Worm (Caenorhabditis elegans) whole organism, L4/young adult: ENCODE measurements around the gene gop-1.

Source experiments
- W03F9.2 ChIP-seq: fragments of 150-350 bp; optimal IDR thresholded peaks from 2 replicates; lab custom pipeline; 2014; ENCODE audit warnings: missing biosample characterization, missing genetic modification characterization
- dao-5 ChIP-seq: sonication (generic microtip); optimal IDR thresholded peaks from 2 replicates; lab custom pipeline; 2016; ENCODE audit warnings: missing genotype, missing genetic modification characterization, moderate library complexity, missing compliant biosample characterization
- him-1 ChIP-seq: sonication (generic microtip); optimal IDR thresholded peaks from 2 replicates; lab custom pipeline; 2016; ENCODE audit warnings: missing genotype, missing genetic modification reagents, missing genetic modification characterization, missing compliant biosample characterization

The gop-1 gene

DNA sequence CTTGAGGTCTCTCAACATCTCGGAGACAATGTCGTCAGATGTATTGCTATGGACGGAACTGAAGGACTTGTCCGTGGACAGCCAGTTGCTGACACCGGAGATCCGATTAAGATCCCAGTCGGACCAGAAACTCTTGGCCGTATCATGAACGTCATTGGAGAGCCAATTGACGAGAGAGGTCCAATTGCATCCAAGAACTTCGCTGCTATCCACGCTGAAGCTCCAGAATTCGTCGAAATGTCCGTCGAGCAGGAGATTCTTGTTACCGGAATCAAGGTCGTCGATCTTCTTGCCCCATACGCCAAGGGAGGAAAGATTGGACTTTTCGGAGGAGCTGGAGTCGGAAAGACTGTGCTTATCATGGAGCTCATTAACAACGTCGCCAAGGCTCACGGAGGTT is 25.4 kb upstream of the gop-1 start:
- no peak for TF ChIP-seq him-1 (tag; lab: Kevin White, UChicago)
- no peak for TF ChIP-seq dao-5 (tag; lab: Kevin White, UChicago)
- TF ChIP-seq W03F9.2: no peak

DNA sequence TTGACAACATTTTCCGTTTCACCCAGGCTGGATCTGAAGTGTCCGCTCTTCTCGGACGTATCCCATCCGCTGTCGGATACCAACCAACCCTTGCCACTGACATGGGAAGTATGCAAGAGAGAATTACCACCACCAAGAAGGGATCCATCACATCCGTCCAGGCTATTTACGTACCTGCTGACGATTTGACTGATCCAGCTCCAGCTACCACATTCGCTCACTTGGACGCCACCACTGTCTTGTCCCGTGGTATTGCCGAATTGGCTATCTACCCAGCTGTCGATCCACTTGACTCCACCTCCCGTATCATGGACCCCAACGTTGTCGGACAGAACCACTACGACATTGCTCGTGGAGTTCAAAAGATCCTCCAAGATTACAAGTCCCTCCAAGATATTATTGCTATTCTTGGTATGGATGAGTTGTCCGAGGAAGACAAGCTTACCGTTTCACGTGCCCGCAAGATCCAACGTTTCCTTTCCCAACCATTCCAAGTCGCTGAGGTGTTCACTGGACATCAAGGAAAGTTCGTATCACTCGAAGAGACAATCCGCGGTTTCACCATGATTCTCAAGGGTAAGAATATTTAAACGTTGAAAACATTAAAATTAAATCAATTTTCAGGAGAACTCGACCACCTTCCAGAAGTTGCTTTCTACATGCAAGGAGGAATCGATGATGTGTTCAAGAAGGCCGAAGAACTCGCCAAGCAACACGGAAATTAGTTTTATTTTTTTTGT is 24.6 kb upstream of the gop-1 start:
- TF ChIP-seq W03F9.2 (no peak), him-1 (tag; lab: Kevin White, UChicago) (no peak), dao-5 (tag; lab: Kevin White, UChicago) (no peak)

DNA sequence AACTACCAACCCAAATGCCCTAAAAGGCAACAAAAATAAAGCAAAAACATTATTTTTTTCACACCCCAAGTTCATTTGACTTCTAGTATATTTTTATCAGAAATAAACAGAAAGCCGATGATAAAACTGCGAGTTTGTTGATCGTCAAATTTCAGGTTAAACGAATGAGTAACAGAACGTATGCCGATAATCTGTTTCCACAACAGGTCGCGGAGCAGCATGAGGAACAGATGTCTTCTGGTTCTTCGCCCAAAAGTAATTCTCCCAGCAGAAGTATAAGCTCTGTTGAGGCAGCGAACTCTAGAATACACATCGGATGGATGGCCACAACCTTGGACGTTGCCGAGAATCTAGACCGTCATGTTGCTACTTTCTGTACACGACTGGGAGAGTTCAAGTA is 23.8 kb upstream of the gop-1 start, which contains the start of gene prmt-5:
TSS of gene prmt-5 (plus strand) at position 141 of the 400 bp plus-strand sequence.
- TF ChIP-seq W03F9.2 (no peak), dao-5 (tag; lab: Kevin White, UChicago) (no peak), him-1 (tag; lab: Kevin White, UChicago) (no peak)

DNA sequence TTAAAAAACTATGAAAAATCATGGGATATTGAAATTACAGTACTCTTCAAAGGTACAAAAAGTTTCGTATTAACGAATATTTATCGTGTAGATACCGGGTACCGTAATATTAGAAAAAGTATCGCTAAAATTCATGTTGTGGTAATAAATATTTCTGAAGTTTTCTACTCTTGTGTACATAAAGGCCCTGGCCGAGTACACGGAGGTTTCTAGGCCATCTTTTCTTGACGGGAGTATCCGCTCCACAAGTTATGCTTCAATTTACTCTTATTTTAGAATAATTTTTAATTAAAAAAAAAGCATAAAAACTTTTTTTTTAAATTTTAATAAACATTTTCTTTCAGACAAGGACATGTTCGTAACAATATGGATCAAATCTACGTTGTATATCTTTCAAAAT is 21.1 kb upstream of the gop-1 start:
- TF ChIP-seq W03F9.2: no peak
- TF ChIP-seq dao-5 (tag; lab: Kevin White, UChicago): no peak
- TF ChIP-seq him-1 (tag; lab: Kevin White, UChicago): no peak

DNA sequence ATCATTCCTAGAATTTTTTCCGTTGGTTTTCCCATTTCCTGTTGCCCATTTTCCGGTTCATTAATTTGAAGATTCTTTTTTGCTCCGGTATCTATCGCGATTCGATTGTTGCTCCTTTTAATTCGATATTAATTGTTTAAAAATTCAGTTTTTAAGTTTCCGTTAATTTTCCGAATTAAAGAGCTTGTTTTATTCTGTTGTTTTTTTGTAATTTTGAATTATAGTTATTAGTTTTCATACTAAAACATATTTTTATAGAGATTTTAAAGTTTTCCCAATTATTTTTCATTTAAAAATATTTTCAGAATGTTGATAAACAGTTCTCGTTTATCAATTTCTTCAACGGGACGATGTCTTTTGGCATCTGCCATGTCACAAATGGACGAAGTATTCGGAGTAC is 19.9 kb upstream of the gop-1 start, which contains the start of gene mrps-26:
TSS of gene mrps-26 (plus strand) at position 301 of the 400 bp plus-strand sequence.
- TF ChIP-seq W03F9.2: no peak
- TF ChIP-seq him-1 (tag; lab: Kevin White, UChicago): no peak

DNA sequence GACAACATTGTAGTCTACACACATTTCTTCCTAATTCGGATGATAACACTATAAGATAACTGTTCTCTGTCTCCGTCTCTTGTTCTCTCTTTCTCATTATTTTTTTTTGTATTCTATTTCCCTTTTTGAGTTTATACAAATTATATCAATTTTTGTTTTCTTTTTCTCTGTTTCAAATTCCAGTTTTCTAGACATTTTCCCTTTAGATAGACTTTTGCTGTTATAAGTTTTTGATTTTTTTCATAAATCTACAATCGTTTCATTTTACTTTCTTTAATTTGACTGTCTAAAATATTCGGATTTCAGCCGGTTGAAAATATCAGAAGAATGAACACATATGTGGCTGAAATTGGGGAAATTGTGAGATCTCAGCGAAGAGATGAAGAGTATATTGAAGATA is 18.1 kb upstream of the gop-1 start, which contains the start of gene prx-10:
TSS of gene prx-10 (plus strand) at position 301 of the 400 bp plus-strand sequence.
- TF ChIP-seq dao-5 (tag; lab: Kevin White, UChicago): no peak
- no peak for TF ChIP-seq W03F9.2
- no peak for TF ChIP-seq him-1 (tag; lab: Kevin White, UChicago)

DNA sequence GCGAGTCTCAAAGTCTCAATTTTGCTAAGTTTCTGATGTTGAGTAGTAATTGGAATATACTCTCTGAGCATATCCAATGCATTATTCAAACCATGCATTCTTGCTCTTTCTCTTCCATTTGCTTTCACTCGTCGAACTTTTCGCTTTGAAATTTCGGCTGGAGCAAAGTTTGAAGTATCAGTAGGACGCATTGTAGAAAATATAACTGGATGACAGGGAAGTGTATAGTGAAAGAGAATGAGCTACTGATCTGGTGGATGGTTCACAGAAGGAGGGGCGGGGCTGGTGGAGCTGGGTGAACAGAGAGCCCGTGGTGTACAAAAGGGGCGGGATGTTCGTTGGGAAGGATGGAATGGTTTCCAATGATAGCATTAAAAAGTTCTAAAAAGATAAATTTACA is 12.4 kb upstream of the gop-1 start:
- TF ChIP-seq W03F9.2: no peak
- no peak for TF ChIP-seq him-1 (tag; lab: Kevin White, UChicago)
- no peak for TF ChIP-seq dao-5 (tag; lab: Kevin White, UChicago)

DNA sequence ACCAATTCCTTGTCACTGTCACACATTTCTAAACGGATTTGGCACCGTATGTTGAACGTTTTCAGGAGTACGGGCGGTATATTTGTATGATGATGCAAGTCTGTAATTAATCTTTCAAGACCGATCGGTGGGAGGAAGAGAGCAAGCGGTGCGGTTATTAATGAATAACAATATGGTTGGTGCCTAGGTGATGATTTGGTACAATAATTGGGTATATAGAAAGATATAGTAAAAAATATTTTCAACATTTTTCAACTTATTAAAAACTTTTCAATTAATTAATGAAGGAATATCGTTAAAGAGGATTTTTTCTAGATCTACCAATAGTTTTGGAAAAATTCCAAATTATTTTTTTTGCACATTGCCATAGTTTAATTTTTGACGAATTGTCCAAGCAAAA is 9.7 kb upstream of the gop-1 start, which contains the start of gene cnd-1:
TSS of gene cnd-1 (minus strand) at position 101 of the 400 bp plus-strand sequence.
- TF ChIP-seq dao-5 (tag; lab: Kevin White, UChicago) (no peak), W03F9.2 (no peak), him-1 (tag; lab: Kevin White, UChicago) (no peak)

DNA sequence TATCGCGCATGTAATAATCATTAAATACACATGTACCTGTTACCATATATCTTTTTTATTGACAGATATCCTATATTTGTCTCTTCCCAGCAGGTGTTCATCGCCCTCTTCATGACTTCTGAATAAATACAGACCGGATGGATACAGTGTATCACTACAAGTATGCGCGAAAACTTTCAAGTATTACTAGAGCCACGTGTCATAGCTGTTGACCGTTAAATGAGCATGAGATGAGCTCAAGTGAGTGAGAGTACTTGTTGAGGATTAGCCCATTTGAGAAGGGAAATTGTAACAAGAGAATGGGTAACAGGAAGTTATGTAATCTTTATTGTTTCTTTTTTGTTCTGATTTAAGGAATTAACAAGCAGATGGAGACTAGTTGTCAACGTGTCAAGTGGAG is 9.2 kb upstream of the gop-1 start:
- TF ChIP-seq him-1 (tag; lab: Kevin White, UChicago) (no peak), dao-5 (tag; lab: Kevin White, UChicago) (no peak), W03F9.2 (no peak)

DNA sequence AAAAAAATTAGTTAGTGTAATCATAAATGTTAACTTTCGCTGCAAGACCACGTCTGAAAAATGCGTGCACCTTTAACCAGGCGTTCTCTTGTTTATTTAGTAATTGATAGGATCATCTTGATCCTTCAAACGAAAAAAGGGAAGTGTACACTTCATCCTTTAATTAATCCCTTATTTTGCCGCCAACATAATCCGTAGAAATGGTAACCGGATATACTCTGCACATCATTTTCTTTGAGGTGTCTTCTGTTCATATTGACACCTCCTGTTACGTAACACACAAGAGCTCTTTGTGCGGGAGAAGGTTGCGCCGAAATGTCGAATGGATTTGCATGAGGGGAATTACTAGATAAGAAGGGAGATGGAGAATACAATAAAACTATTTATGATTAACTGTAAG is 5.5 kb upstream of the gop-1 start:
- TF ChIP-seq dao-5 (tag; lab: Kevin White, UChicago): no peak
- no peak for TF ChIP-seq him-1 (tag; lab: Kevin White, UChicago)
- no peak for TF ChIP-seq W03F9.2

DNA sequence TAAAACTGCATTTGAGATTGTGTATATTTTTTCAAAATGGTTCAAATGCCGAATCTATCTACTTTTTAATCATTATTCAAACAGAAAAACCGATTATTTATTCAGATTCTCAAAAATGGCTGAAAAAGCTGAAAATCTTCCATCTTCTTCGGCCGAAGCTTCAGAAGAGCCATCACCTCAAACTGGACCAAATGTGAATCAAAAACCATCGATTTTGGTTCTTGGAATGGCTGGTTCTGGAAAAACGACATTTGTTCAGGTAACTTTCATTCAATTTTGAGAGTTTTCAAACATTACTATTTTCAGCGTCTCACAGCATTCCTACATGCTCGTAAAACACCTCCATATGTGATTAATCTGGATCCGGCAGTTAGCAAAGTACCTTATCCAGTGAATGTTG is 4.7 kb downstream of the gop-1 start, which contains the start of gene gop-2:
TSS of gene gop-2 (plus strand) at position 106 of the 400 bp plus-strand sequence.
- TF ChIP-seq him-1 (tag; lab: Kevin White, UChicago): no peak
- no peak for TF ChIP-seq dao-5 (tag; lab: Kevin White, UChicago)
- no peak for TF ChIP-seq W03F9.2

DNA sequence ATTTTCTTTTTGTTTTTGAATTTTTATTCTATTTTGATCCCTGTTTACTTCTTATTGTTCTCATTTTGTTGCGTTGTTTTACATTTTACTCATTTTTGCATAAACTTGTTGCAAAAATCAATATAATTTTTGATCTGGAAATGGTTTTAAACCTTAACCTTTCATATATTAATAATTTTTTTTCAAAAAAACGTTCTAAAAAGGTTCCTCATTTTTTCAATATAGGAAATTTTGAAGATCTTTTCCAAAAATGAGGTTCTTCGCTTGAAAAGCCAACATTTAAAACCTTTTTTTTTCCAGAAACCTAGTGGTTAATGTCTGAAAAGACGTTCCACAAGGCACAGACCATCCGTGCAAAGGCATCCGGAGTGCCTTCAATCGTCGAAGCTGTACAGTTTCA is 6.2 kb downstream of the gop-1 start, which contains the start of gene gop-3:
TSS of gene gop-3 (plus strand) at position 301 of the 400 bp plus-strand sequence.
- no peak for TF ChIP-seq dao-5 (tag; lab: Kevin White, UChicago)
- no peak for TF ChIP-seq him-1 (tag; lab: Kevin White, UChicago)
- TF ChIP-seq W03F9.2: no peak

DNA sequence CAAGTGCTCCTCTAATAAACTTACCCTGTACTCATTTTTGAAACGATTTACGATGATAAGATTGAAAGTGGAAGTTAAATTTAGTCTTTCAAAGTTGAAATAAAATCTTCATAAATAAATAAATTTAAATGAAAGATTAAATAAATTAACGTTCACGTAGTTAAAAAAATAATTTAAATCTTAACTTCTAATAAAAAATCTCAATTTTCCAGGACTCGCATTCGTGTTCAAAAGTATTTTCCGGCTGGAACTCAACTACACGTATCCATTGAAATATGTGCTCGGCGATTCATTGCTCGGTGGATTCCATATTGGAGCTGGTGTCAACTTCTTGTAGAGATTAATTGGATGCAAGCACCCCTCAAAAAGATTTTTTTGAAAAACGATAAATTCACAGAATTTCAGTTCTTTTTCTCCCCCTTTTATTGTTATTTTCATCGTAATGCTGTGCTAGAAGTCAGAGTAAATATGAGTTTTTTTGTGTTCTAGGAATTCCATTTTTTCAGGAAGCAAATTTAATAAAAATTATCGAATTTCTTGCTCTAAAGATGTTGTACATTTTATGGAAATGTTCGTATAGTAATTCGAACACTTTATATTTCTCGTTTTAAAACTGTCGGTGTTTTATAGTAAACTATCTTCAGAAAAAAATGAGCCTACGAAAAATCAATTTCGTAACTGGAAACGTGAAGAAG is 9.2 kb downstream of the gop-1 start, which contains the start of the genes C34E10.9 and hap-1:
TSS of gene C34E10.9 (minus strand) at position 101 of the 695 bp plus-strand sequence.
TSS of gene hap-1 (plus strand) at position 645 of the 695 bp plus-strand sequence.
- TF ChIP-seq W03F9.2 (no peak), him-1 (tag; lab: Kevin White, UChicago) (no peak), dao-5 (tag; lab: Kevin White, UChicago) (no peak)

DNA sequence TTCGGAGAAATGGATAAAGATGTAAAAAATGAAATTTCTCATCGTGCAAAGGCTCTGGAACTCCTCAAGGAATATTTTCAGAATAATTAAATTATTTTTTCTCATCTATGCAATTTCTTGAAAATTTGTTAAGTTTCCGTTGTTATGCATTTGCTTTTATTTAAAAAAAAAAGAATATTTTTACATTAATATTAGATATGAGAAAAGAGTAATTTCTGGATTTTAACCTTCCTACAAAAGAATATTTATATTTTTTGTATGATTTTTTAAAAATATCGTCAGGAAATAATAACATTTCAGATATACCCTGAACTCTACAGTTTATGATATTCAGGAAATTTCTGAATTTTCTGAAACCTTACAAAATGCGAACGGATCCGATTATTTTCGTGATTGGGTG is 10.6 kb downstream of the gop-1 start, which contains the start of gene gro-1:
TSS of gene gro-1 (plus strand) at position 301 of the 400 bp plus-strand sequence.
- TF ChIP-seq W03F9.2: no peak
- TF ChIP-seq dao-5 (tag; lab: Kevin White, UChicago): no peak
- no peak for TF ChIP-seq him-1 (tag; lab: Kevin White, UChicago)
